Fruit fly (Drosophila melanogaster) whole organism, embryonic: ENCODE measurements around the gene Ppm1.

Experiments used
- Atf3 ChIP-seq: fragments of 200-800 bp; sonication (Bioruptor generic); optimal IDR thresholded peaks from 3 replicates; lab custom pipeline; 2016; ENCODE audit warnings: missing biosample characterization, missing genetic modification characterization
- Atf6 ChIP-seq: fragments of 200-800 bp; sonication (Bioruptor generic); IDR thresholded peaks from 2 replicates; pipeline ENCODE4 v1.3.6; 2022; ENCODE audit warnings: missing biosample characterization, missing genetic modification characterization
- B-H2 ChIP-seq: fragments of 200-800 bp; sonication (Bioruptor generic); optimal IDR thresholded peaks from 2 replicates; lab custom pipeline; 2018; ENCODE audit warnings: missing biosample characterization, mild to moderate bottlenecking, missing genetic modification characterization
- C15 ChIP-seq: fragments of 200-800 bp; sonication (Bioruptor generic); IDR thresholded peaks from 3 replicates; pipeline ENCODE4 v1.3.6; 2022; ENCODE audit warnings: missing biosample characterization, missing genetic modification characterization
- CG10321 ChIP-seq: fragments of 200-800 bp; sonication (Bioruptor generic); IDR thresholded peaks from 2 replicates; pipeline ENCODE4 v1.3.6; 2022; ENCODE audit warnings: missing biosample characterization, missing genetic modification characterization
- CG10366 ChIP-seq: fragments of 200-800 bp; sonication (Bioruptor generic); IDR thresholded peaks from 2 replicates; pipeline ENCODE4 v1.3.6; 2022; ENCODE audit warnings: missing biosample characterization, missing genetic modification characterization
- CG11398 ChIP-seq: fragments of 200-800 bp; sonication (Bioruptor generic); optimal IDR thresholded peaks from 2 replicates; lab custom pipeline; 2016; ENCODE audit warnings: missing biosample characterization, missing genetic modification characterization
- CG11723 ChIP-seq: fragments of 200-800 bp; sonication (Bioruptor generic); optimal IDR thresholded peaks from 2 replicates; lab custom pipeline; 2017; ENCODE audit warnings: missing biosample characterization, mild to moderate bottlenecking, missing genetic modification characterization
- CG1792 ChIP-seq: fragments of 200-800 bp; sonication (Bioruptor generic); optimal IDR thresholded peaks from 2 replicates; lab custom pipeline; 2016; ENCODE audit warnings: missing biosample characterization, missing genetic modification characterization
- CG2202 ChIP-seq: fragments of 200-800 bp; sonication (Bioruptor generic); optimal IDR thresholded peaks from 2 replicates; lab custom pipeline; 2018; ENCODE audit warnings: missing biosample characterization, mild to moderate bottlenecking, missing genetic modification characterization
- CG3065 ChIP-seq: fragments of 200-800 bp; sonication (Bioruptor generic); optimal IDR thresholded peaks from 2 replicates; lab custom pipeline; 2016; ENCODE audit warnings: missing biosample characterization, missing genetic modification characterization
- CG34422 ChIP-seq: fragments of 200-800 bp; sonication (Bioruptor generic); IDR thresholded peaks from 3 replicates; pipeline ENCODE4 v1.3.6; 2022; ENCODE audit warnings: missing biosample characterization, missing genetic modification characterization
- CG3847 ChIP-seq: fragments of 200-800 bp; sonication (Bioruptor generic); IDR thresholded peaks from 2 replicates; pipeline ENCODE4 v1.3.6; 2022; ENCODE audit warnings: missing biosample characterization, missing genetic modification characterization
- CG4820 ChIP-seq: fragments of 200-800 bp; sonication (Bioruptor generic); optimal IDR thresholded peaks from 3 replicates; lab custom pipeline; 2016; ENCODE audit warnings: missing biosample characterization, missing genetic modification characterization
- CG6791 ChIP-seq: fragments of 200-800 bp; sonication (Bioruptor generic); IDR thresholded peaks from 3 replicates; pipeline ENCODE4 v1.3.6; 2022; ENCODE audit warnings: missing biosample characterization, missing genetic modification characterization; ENCODE audit not compliant: partially characterized antibody
- CG8924 ChIP-seq: fragments of 200-800 bp; optimal IDR thresholded peaks from 3 replicates; lab custom pipeline; 2019; ENCODE audit warnings: missing biosample characterization, mild to moderate bottlenecking, missing genetic modification characterization, moderate library complexity
- CG9215 ChIP-seq: fragments of 200-800 bp; sonication (Bioruptor generic); IDR thresholded peaks from 2 replicates; pipeline ENCODE4 v1.3.6; 2022; ENCODE audit warnings: missing biosample characterization, missing genetic modification characterization
- CG9797 ChIP-seq: fragments of 200-800 bp; sonication (Bioruptor generic); optimal IDR thresholded peaks from 3 replicates; lab custom pipeline; 2018; ENCODE audit warnings: missing biosample characterization, mild to moderate bottlenecking, missing genetic modification characterization
- Lhr ChIP-seq: fragments of 200-800 bp; sonication (Bioruptor generic); optimal IDR thresholded peaks from 3 replicates; lab custom pipeline; 2017; ENCODE audit warnings: mild to moderate bottlenecking, missing biosample characterization, missing genetic modification reagents, missing genetic modification characterization
- Oaz ChIP-seq: fragments of 200-800 bp; sonication (Bioruptor generic); IDR thresholded peaks from 2 replicates; pipeline ENCODE4 v1.3.6; 2022; ENCODE audit warnings: missing biosample characterization, missing genetic modification characterization
- PHDP ChIP-seq: fragments of 200-800 bp; sonication (Bioruptor generic); optimal IDR thresholded peaks from 3 replicates; lab custom pipeline; 2018; ENCODE audit warnings: missing biosample characterization, mild to moderate bottlenecking, missing genetic modification characterization, moderate library complexity
- Six4 ChIP-seq: fragments of 200-800 bp; sonication (Bioruptor generic); optimal IDR thresholded peaks from 2 replicates; lab custom pipeline; 2016; ENCODE audit warnings: missing biosample characterization, missing genetic modification characterization
- Sry-β ChIP-seq: fragments of 200-800 bp; sonication (Bioruptor generic); optimal IDR thresholded peaks from 2 replicates; lab custom pipeline; 2018; ENCODE audit warnings: missing biosample characterization, mild to moderate bottlenecking, missing genetic modification characterization, moderate library complexity
- Xrp1 ChIP-seq: fragments of 200-800 bp; sonication (Bioruptor generic); IDR thresholded peaks from 2 replicates; pipeline ENCODE4 v1.3.6; 2022; ENCODE audit warnings: missing biosample characterization, missing genetic modification characterization
- ab ChIP-seq: fragments of 200-800 bp; sonication (Bioruptor generic); optimal IDR thresholded peaks from 2 replicates; lab custom pipeline; 2016; ENCODE audit warnings: missing biosample characterization, missing genetic modification characterization
- abd-A ChIP-seq: fragments of 200-800 bp; sonication (Bioruptor generic); optimal IDR thresholded peaks from 3 replicates; lab custom pipeline; 2019; ENCODE audit warnings: missing biosample characterization, mild to moderate bottlenecking, missing genetic modification characterization, moderate library complexity
- bcd ChIP-seq: fragments of 200-800 bp; sonication (Bioruptor generic); optimal IDR thresholded peaks from 2 replicates; lab custom pipeline; 2017; ENCODE audit warnings: missing biosample characterization, mild to moderate bottlenecking, missing genetic modification characterization
- bsh ChIP-seq, 2 experiments: fragments of 200-800 bp; sonication (Bioruptor generic); optimal IDR thresholded peaks; 2 replicates each; lab custom pipeline; 2017 to 2018; ENCODE audit warnings: mild to moderate bottlenecking in 2 of 2, missing biosample characterization in 2 of 2, missing genetic modification characterization in 2 of 2, moderate library complexity in 1 of 2
- btn ChIP-seq: fragments of 200-800 bp; sonication (Bioruptor generic); optimal IDR thresholded peaks from 2 replicates; lab custom pipeline; 2016; ENCODE audit warnings: missing biosample characterization, missing genetic modification characterization
- croc ChIP-seq: fragments of 200-800 bp; sonication (Bioruptor generic); conservative IDR thresholded peaks from 3 replicates; pipeline ENCODE4 v1.3.6; 2022; ENCODE audit warnings: missing biosample characterization, missing genetic modification characterization
- dati ChIP-seq: fragments of 200-800 bp; sonication (Bioruptor generic); IDR thresholded peaks from 2 replicates; pipeline ENCODE4 v1.3.6; 2022; ENCODE audit warnings: missing biosample characterization, missing genetic modification characterization
- dmrt11E ChIP-seq: fragments of 200-800 bp; sonication (Bioruptor generic); optimal IDR thresholded peaks from 3 replicates; lab custom pipeline; 2018; ENCODE audit warnings: missing biosample characterization, mild to moderate bottlenecking, missing genetic modification characterization, moderate library complexity
- dysf ChIP-seq: fragments of 200-800 bp; sonication (Bioruptor generic); IDR thresholded peaks from 3 replicates; pipeline ENCODE4 v1.3.6; 2022; ENCODE audit warnings: missing biosample characterization, missing genetic modification characterization
- gem ChIP-seq: fragments of 200-800 bp; sonication (Bioruptor generic); optimal IDR thresholded peaks from 2 replicates; lab custom pipeline; 2019; ENCODE audit warnings: missing biosample characterization, mild to moderate bottlenecking, missing genetic modification characterization, moderate library complexity
- gt ChIP-seq: fragments of 200-800 bp; sonication (Bioruptor generic); IDR thresholded peaks from 2 replicates; pipeline ENCODE4 v1.3.6; 2022; ENCODE audit warnings: missing biosample characterization, missing genetic modification characterization
- jigr1 ChIP-seq: fragments of 200-800 bp; sonication (Bioruptor generic); IDR thresholded peaks from 3 replicates; pipeline ENCODE4 v1.3.6; 2022; ENCODE audit warnings: missing biosample characterization, missing genetic modification characterization
- lbe ChIP-seq: fragments of 200-800 bp; sonication (Bioruptor generic); optimal IDR thresholded peaks from 2 replicates; lab custom pipeline; 2016; ENCODE audit warnings: missing biosample characterization, mild to moderate bottlenecking, missing genetic modification characterization
- nerfin-1 ChIP-seq: fragments of 200-800 bp; sonication (Bioruptor generic); optimal IDR thresholded peaks from 3 replicates; lab custom pipeline; 2019; ENCODE audit warnings: missing biosample characterization, mild to moderate bottlenecking, missing genetic modification characterization, moderate library complexity
- otp ChIP-seq: fragments of 200-800 bp; sonication (Bioruptor generic); IDR thresholded peaks from 3 replicates; pipeline ENCODE4, ENCODE4 v1.3.6; 2022; ENCODE audit warnings: missing biosample characterization, missing genetic modification characterization
- p53 ChIP-seq: fragments of 200-800 bp; sonication (Bioruptor generic); optimal IDR thresholded peaks from 2 replicates; lab custom pipeline; 2016; ENCODE audit warnings: missing biosample characterization, missing genetic modification characterization
- pros ChIP-seq: fragments of 200-800 bp; sonication (Bioruptor generic); optimal IDR thresholded peaks from 3 replicates; lab custom pipeline; 2019; ENCODE audit warnings: missing biosample characterization, mild to moderate bottlenecking, missing genetic modification characterization, moderate library complexity
- psq ChIP-seq: fragments of 200-800 bp; sonication (Bioruptor generic); optimal IDR thresholded peaks from 2 replicates; lab custom pipeline; 2017; ENCODE audit warnings: missing biosample characterization, missing genetic modification characterization
- pzg ChIP-seq: fragments of 200-800 bp; sonication (Bioruptor generic); optimal IDR thresholded peaks from 3 replicates; lab custom pipeline; 2018; ENCODE audit warnings: missing biosample characterization, mild to moderate bottlenecking, missing genetic modification characterization, moderate library complexity
- sd ChIP-seq: fragments of 200-800 bp; sonication (Bioruptor generic); optimal IDR thresholded peaks from 3 replicates; lab custom pipeline; 2018; ENCODE audit warnings: missing biosample characterization, mild to moderate bottlenecking, missing genetic modification characterization, moderate library complexity
- slbo ChIP-seq: fragments of 200-800 bp; sonication (Bioruptor generic); IDR thresholded peaks from 2 replicates; pipeline ENCODE4 v1.3.6; 2022; ENCODE audit warnings: missing biosample characterization, missing genetic modification characterization
- tin ChIP-seq: fragments of 200-800 bp; sonication (Bioruptor generic); optimal IDR thresholded peaks from 3 replicates; lab custom pipeline; 2016; ENCODE audit warnings: missing biosample characterization, missing genetic modification characterization
- trh ChIP-seq: fragments of 200-800 bp; sonication (Bioruptor generic); optimal IDR thresholded peaks from 2 replicates; lab custom pipeline; 2016; ENCODE audit warnings: missing biosample characterization, missing genetic modification characterization
- unc-4 ChIP-seq: fragments of 200-800 bp; sonication (Bioruptor generic); IDR thresholded peaks from 2 replicates; pipeline ENCODE4 v1.3.6; 2022; ENCODE audit warnings: missing biosample characterization, missing genetic modification characterization; ENCODE audit not compliant: partially characterized antibody
- zen ChIP-seq: fragments of 200-800 bp; sonication (Bioruptor generic); optimal IDR thresholded peaks from 3 replicates; lab custom pipeline; 2018; ENCODE audit warnings: missing biosample characterization, mild to moderate bottlenecking, missing genetic modification characterization, moderate library complexity

Ppm1 gene

DNA sequence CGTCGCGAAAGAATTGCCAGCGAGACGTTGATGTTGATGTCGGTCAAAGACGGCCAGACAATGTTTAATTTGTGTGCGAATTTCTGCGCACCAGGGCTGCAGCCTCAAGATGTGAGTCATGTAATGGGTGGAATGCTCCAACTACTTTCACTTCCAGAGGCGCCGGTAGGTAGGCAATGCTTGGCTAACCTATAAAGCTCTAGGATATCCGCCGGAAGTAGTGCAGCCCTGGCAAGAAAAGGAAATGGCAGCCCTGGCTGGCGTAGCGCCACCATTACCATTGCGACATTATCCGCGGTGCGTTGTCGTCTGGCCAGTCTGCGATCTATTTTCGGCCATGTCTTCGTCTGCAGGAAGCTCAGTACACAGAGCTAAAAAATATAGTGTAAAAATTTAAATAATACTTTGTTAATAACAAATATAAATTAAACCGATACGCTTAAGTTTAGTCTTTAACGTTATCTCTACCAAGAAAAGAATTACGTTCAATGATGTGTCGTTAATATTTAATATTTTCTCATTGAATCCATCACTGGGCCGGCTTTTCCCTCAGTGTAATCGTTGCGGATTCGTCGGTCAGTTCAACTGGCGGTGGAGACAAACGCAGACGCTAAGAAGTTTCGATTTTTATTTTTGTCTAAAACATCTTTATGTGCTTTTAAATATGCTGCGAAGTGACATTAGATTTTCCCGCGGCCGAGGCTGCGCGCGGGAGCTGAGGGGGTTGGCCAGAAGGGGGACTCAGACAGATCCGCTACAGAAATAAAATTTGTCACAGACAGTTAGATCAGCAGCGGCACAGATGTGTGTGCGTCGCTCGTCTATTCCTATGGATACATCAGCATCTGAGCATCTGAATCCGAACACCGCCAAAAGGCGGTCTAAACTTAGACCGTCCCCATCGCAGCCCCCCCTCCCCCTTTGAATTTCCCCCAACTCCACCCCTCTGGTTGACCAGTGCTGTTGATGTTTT, 30.8 kb downstream of the Ppm1 start (continued):
- TF ChIP-seq bcd (GFP tag; lab: Kevin White, UChicago) (peak; percentile 73), unc-4 (GFP tag; lab: Robert Waterston, UW) (no peak), Atf6 (peak; percentile 77), dati (no peak), C15 (0 out of 3 replicates have a peak, but pooled peaks have one; percentile 28), CG4820 (GFP tag; lab: Kevin White, UChicago) (peak; percentile 43), psq (no peak), slbo (peak; percentile 76), CG8924 (peak; percentile 66), sd (peak; percentile 41), CG3847 (GFP tag; lab: Robert Waterston, UW) (peak; percentile 81), Lhr (GFP tag; lab: Kevin White, UChicago) (peak; percentile 7), Sry-β (GFP tag; lab: Kevin White, UChicago) (no peak), CG2202 (tag; lab: Kevin White, UChicago) (no peak), p53 (peak; percentile 28), nerfin-1 (peak; percentile 33), zen (tag; lab: Kevin White, UChicago) (peak; percentile 44), gt (GFP tag; lab: Robert Waterston, UW) (peak; percentile 47; the same call in 1 of the 2 replicates), B-H2 (GFP tag; lab: Kevin White, UChicago) (peak; percentile 79), trh (GFP tag; lab: Kevin White, UChicago) (no peak), lbe (GFP tag; lab: Kevin White, UChicago) (no peak), abd-A (tag; lab: Kevin White, UChicago) (no peak), CG11398 (GFP tag; lab: Kevin White, UChicago) (peak; percentile 41), ab (no peak), gem (tag; lab: Kevin White, UChicago) (peak; percentile 60), jigr1 (GFP tag; lab: Robert Waterston, UW) (no peak), CG3065 (GFP tag; lab: Kevin White, UChicago) (no peak), otp (peak; percentile 73; the same call in 2 of the 3 replicates), tin (GFP tag; lab: Kevin White, UChicago) (peak; percentile 12), pzg (no peak), CG9215 (peak; percentile 74), PHDP (peak; percentile 57), CG11723 (GFP tag; lab: Kevin White, UChicago) (peak; percentile 73), Atf3 (GFP tag; lab: Kevin White, UChicago) (no peak), CG10366 (GFP tag; lab: Robert Waterston, UW) (peak; percentile 44), dysf (GFP tag; lab: Robert Waterston, UW) (peak; percentile 84), CG1792 (GFP tag; lab: Kevin White, UChicago) (peak; percentile 44), dmrt11E (tag; lab: Kevin White, UChicago) (peak; percentile 19), Six4 (GFP tag; lab: Kevin White, UChicago) (peak; percentile 27), CG10321 (GFP tag; lab: Robert Waterston, UW) (no peak; the same call in 1 of the 2 replicates), CG6791 (GFP tag; lab: Robert Waterston, UW) (no peak), CG9797 (GFP tag; lab: Kevin White, UChicago) (no peak), Oaz (GFP tag; lab: Robert Waterston, UW) (peak; percentile 58; the same call in 1 of the 2 replicates), pros (GFP tag; lab: Kevin White, UChicago) (no peak), btn (GFP tag; lab: Kevin White, UChicago) (no peak), bsh (GFP tag; optimal IDR thresholded peaks at IDR 0.05; lab: Kevin White, UChicago) (peak; percentile 40 to 66), CG34422 (GFP tag; lab: Robert Waterston, UW) (peak; percentile 86), Xrp1 (GFP tag; lab: Robert Waterston, UW) (peak; percentile 51; the same call in 1 of the 2 replicates), croc (GFP tag; lab: Robert Waterston, UW) (no peak)
